Worm (Caenorhabditis elegans) whole organism, L4 larva: ENCODE results near the gene gbb-1.

Source experiments
- F26F4.8 ChIP-seq: fragments of 200-800 bp; sonication (Bioruptor generic); conservative IDR thresholded peaks from 2 replicates; pipeline ENCODE4 v1.3.6; 2022; ENCODE audit warnings: missing genetic modification characterization, missing compliant biosample characterization
- F44E2.7 ChIP-seq: fragments of 200-800 bp; sonication (Bioruptor generic); IDR thresholded peaks from 2 replicates; pipeline ENCODE4 v2.1.2; 2022; ENCODE audit warnings: missing genetic modification characterization, missing compliant biosample characterization
- F49E8.2 ChIP-seq: sonication (generic microtip); optimal IDR thresholded peaks from 2 replicates; lab custom pipeline; 2016; ENCODE audit warnings: missing compliant biosample characterization, mild to moderate bottlenecking, missing genetic modification characterization, borderline replicate concordance
- T26A8.4 ChIP-seq: fragments of 200-800 bp; sonication (Bioruptor generic); IDR thresholded peaks from 2 replicates; pipeline ENCODE4 v1.3.6; 2022; ENCODE audit warnings: missing genetic modification characterization, missing compliant biosample characterization
- Y105C5A.15 ChIP-seq: fragments of 200-800 bp; sonication (Bioruptor generic); IDR thresholded peaks from 2 replicates; pipeline ENCODE4 v1.3.6; 2022; ENCODE audit warnings: missing genetic modification characterization, missing compliant biosample characterization
- ZK546.5 ChIP-seq, 2 experiments: sonication (generic microtip); optimal IDR thresholded peaks; 2 replicates each; lab custom pipeline; 2017; ENCODE audit warnings: missing biosample characterization in 2 of 2, missing genetic modification characterization in 2 of 2
- aha-1 ChIP-seq: fragments of 150-350 bp; peaks from one replicate; lab custom pipeline; 2014; ENCODE audit warnings: missing biosample characterization, missing genetic modification characterization
- ama-1 ChIP-seq: fragments of 150-350 bp; optimal IDR thresholded peaks from 2 replicates; lab custom pipeline; 2014; ENCODE audit warnings: inconsistent platforms, mixed read lengths
- ceh-44 ChIP-seq: fragments of 200-800 bp; sonication (Bioruptor generic); IDR thresholded peaks from 2 replicates; pipeline ENCODE4 v1.3.6; 2022; ENCODE audit warnings: missing genetic modification reagents, missing genetic modification characterization, missing compliant biosample characterization
- cey-2 ChIP-seq: sonication (generic microtip); optimal IDR thresholded peaks from 3 replicates; lab custom pipeline; 2017; ENCODE audit warnings: missing genetic modification characterization, mild to moderate bottlenecking, missing compliant biosample characterization, antibody characterized with exemption, borderline replicate concordance; ENCODE audit not compliant: insufficient read depth
- ctbp-1 ChIP-seq: fragments of 200-800 bp; sonication (Bioruptor generic); IDR thresholded peaks from 2 replicates; pipeline ENCODE4 v1.3.6; 2022; ENCODE audit warnings: missing genetic modification reagents, missing genetic modification characterization, missing compliant biosample characterization
- daf-16 ChIP-seq, 3 experiments: sonication (generic microtip); optimal IDR thresholded peaks; 2 replicates each; lab custom pipeline; 2016 to 2017; ENCODE audit warnings: missing genetic modification characterization in 3 of 3, missing genetic modification reagents in 3 of 3, mild to moderate bottlenecking in 2 of 3, missing compliant biosample characterization in 2 of 3, missing biosample characterization in 1 of 3, moderate library complexity in 1 of 3
- daf-8 ChIP-seq: fragments of 200-800 bp; sonication (Bioruptor generic); IDR thresholded peaks from 2 replicates; pipeline ENCODE4 v1.3.6; 2022; ENCODE audit warnings: missing genetic modification characterization, missing compliant biosample characterization
- dmd-6 ChIP-seq: fragments of 200-800 bp; sonication (Bioruptor generic); IDR thresholded peaks from 2 replicates; pipeline ENCODE4 v1.3.6; 2022; ENCODE audit warnings: missing genetic modification reagents, missing genetic modification characterization, missing compliant biosample characterization
- dmd-8 ChIP-seq: fragments of 200-800 bp; sonication (Bioruptor generic); IDR thresholded peaks from 2 replicates; pipeline ENCODE4 v1.3.6; 2022; ENCODE audit warnings: missing genetic modification characterization, missing compliant biosample characterization
- dve-1 ChIP-seq: sonication (generic microtip); optimal IDR thresholded peaks from 2 replicates; lab custom pipeline; 2017; ENCODE audit warnings: antibody characterized with exemption, mild to moderate bottlenecking, missing genetic modification characterization, missing compliant biosample characterization; ENCODE audit not compliant: insufficient read depth
- egl-43 ChIP-seq: fragments of 200-800 bp; sonication (Bioruptor generic); IDR thresholded peaks from 2 replicates; pipeline ENCODE4 v1.3.6; 2022; ENCODE audit warnings: missing genetic modification reagents, missing genetic modification characterization, missing compliant biosample characterization
- fos-1 ChIP-seq: fragments of 150-350 bp; optimal IDR thresholded peaks from 2 replicates; lab custom pipeline; 2014; ENCODE audit warnings: missing biosample characterization, missing genetic modification characterization
- gei-8 ChIP-seq: fragments of 200-800 bp; sonication (Bioruptor generic); optimal IDR thresholded peaks from 2 replicates; lab custom pipeline; 2018; ENCODE audit warnings: mild to moderate bottlenecking, missing genetic modification characterization, missing compliant biosample characterization
- hlh-11 ChIP-seq: fragments of 200-800 bp; sonication (Bioruptor generic); optimal IDR thresholded peaks from 2 replicates; lab custom pipeline; 2018; ENCODE audit warnings: mild to moderate bottlenecking, missing genetic modification characterization, missing compliant biosample characterization
- hlh-30 ChIP-seq: sonication (generic microtip); optimal IDR thresholded peaks from 2 replicates; lab custom pipeline; 2017; ENCODE audit warnings: antibody characterized with exemption, mild to moderate bottlenecking, missing genetic modification characterization, missing compliant biosample characterization; ENCODE audit not compliant: insufficient read depth
- hmg-1.1 ChIP-seq: fragments of 200-800 bp; sonication (Bioruptor generic); IDR thresholded peaks from 2 replicates; pipeline ENCODE4 v1.3.6; 2022; ENCODE audit warnings: missing genetic modification reagents, missing genetic modification characterization, missing compliant biosample characterization
- jun-1 ChIP-seq: fragments of 150-350 bp; optimal IDR thresholded peaks from 2 replicates; lab custom pipeline; 2014; ENCODE audit warnings: missing biosample characterization, missing genetic modification reagents, missing genetic modification characterization
- lim-7 ChIP-seq: fragments of 200-800 bp; sonication (Bioruptor generic); IDR thresholded peaks from 2 replicates; pipeline ENCODE4 v1.3.6; 2022; ENCODE audit warnings: missing genetic modification characterization, missing compliant biosample characterization
- lin-15B ChIP-seq: fragments of 150-350 bp; sonication (generic microtip); optimal IDR thresholded peaks from 3 replicates; lab custom pipeline; 2014; ENCODE audit warnings: missing biosample characterization, missing genetic modification characterization
- lin-29 ChIP-seq: fragments of 200-800 bp; sonication (Bioruptor generic); IDR thresholded peaks from 2 replicates; pipeline ENCODE4 v1.3.6; 2022; ENCODE audit warnings: missing genetic modification reagents, missing genetic modification characterization, missing compliant biosample characterization
- lin-38 ChIP-seq: fragments of 200-800 bp; sonication (Bioruptor generic); IDR thresholded peaks from 2 replicates; pipeline ENCODE4 v1.3.6; 2022; ENCODE audit warnings: missing genetic modification reagents, missing genetic modification characterization, missing compliant biosample characterization
- lsy-2 ChIP-seq, 2 experiments: fragments of 150-350 bp in 1 of 2; sonication (generic microtip) in 1 of 2; optimal IDR thresholded peaks; 2 replicates each; lab custom pipeline; 2014 to 2017; ENCODE audit warnings: missing biosample characterization in 2 of 2, missing genetic modification characterization in 2 of 2
- madf-5 ChIP-seq, 2 experiments: fragments of 200-800 bp; sonication (Bioruptor generic); IDR thresholded peaks; 2 replicates each; pipeline ENCODE4 v1.3.6; 2022; ENCODE audit warnings: missing compliant biosample characterization in 2 of 2, missing genetic modification characterization in 2 of 2
- madf-9 ChIP-seq: fragments of 200-800 bp; sonication (Bioruptor generic); conservative IDR thresholded peaks from 2 replicates; pipeline ENCODE4 v1.3.6; 2022; ENCODE audit warnings: missing genetic modification reagents, missing genetic modification characterization, missing compliant biosample characterization
- mdt-29 ChIP-seq: fragments of 200-800 bp; sonication (Bioruptor generic); IDR thresholded peaks from 2 replicates; pipeline ENCODE4 v1.3.6; 2022; ENCODE audit warnings: missing genetic modification reagents, missing genetic modification characterization, missing compliant biosample characterization
- mep-1 ChIP-seq: fragments of 150-350 bp; sonication (generic microtip); optimal IDR thresholded peaks from 3 replicates; lab custom pipeline; 2014; ENCODE audit warnings: missing biosample characterization, missing genetic modification characterization
- mxl-3 ChIP-seq: fragments of 200-800 bp; sonication (Bioruptor generic); optimal IDR thresholded peaks from 2 replicates; lab custom pipeline; 2018; ENCODE audit warnings: mild to moderate bottlenecking, missing genetic modification characterization, missing compliant biosample characterization
- nhr-28 ChIP-seq: fragments of 150-350 bp; optimal IDR thresholded peaks from 2 replicates; lab custom pipeline; 2014; ENCODE audit warnings: missing biosample characterization, missing genetic modification characterization
- nhr-6 ChIP-seq: fragments of 150-350 bp; optimal IDR thresholded peaks from 2 replicates; lab custom pipeline; 2014; ENCODE audit warnings: missing biosample characterization, missing genetic modification characterization
- php-3 ChIP-seq: fragments of 200-800 bp; sonication (Bioruptor generic); IDR thresholded peaks from 2 replicates; pipeline ENCODE4 v1.3.6; 2022; ENCODE audit warnings: missing genetic modification reagents, missing genetic modification characterization, missing compliant biosample characterization
- skn-1 ChIP-seq: fragments of 150-350 bp; optimal IDR thresholded peaks from 2 replicates; lab custom pipeline; 2014; ENCODE audit warnings: missing biosample characterization, missing genetic modification characterization
- unc-39 ChIP-seq: sonication (generic microtip); optimal IDR thresholded peaks from 2 replicates; lab custom pipeline; 2017; ENCODE audit warnings: missing biosample characterization, missing genetic modification characterization
- unc-62 ChIP-seq, 3 experiments: fragments of 150-350 bp in 1 of 3; sonication (generic microtip); optimal IDR thresholded peaks in 2 of 3; peaks in 1 of 3; 1 replicate in 1 of 3; 2 replicates in 2 of 3; lab custom pipeline; 2014 to 2017; ENCODE audit warnings: missing biosample characterization in 3 of 3, missing genetic modification characterization in 3 of 3, missing genetic modification reagents in 3 of 3, missing genotype in 1 of 3
- zfp-3 ChIP-seq: fragments of 200-800 bp; sonication (Bioruptor generic); conservative IDR thresholded peaks from 2 replicates; pipeline ENCODE4 v1.3.6; 2022; ENCODE audit warnings: missing genetic modification reagents, missing genetic modification characterization, missing compliant biosample characterization
- zip-2 ChIP-seq: fragments of 150-350 bp; optimal IDR thresholded peaks from 2 replicates; lab custom pipeline; 2014; ENCODE audit warnings: missing biosample characterization, missing genetic modification characterization

The gbb-1 gene

DNA sequence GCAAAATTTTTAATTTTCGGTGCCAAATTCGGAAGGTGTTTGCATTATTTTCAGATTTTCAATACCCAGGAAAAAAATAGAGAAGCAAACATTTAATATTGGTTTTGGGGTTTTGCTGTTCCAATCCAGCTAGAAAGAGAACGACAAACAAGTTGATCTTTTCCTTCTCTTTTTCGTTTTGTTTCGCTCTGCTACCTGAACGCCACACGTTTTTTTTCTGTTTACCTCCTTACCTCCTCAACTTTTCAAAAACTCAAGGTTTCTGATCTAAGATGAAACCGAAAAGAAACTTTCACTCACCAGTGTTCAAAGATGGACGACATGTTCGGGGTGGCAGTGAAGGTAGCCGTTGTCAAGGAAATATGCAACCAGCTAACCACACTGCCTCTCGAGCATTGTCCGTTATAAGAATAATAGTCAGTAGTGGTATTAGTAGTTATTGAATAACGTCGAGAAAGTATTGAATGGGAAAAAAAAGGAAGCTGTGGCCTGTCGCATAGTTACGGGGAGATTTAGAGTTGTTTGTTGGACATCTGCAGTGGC lies 11.8 kb downstream of the gbb-1 start:
- TF ChIP-seq hmg-1.1 (GFP tag; lab: Robert Waterston, UW) (peak; percentile 8), ZK546.5 (tag; optimal IDR thresholded peaks at IDR 0.05; lab: Kevin White, UChicago) (no peak), skn-1 (tag; lab: Kevin White, UChicago) (no peak), unc-39 (no peak), fos-1 (tag; lab: Kevin White, UChicago) (no peak)

DNA sequence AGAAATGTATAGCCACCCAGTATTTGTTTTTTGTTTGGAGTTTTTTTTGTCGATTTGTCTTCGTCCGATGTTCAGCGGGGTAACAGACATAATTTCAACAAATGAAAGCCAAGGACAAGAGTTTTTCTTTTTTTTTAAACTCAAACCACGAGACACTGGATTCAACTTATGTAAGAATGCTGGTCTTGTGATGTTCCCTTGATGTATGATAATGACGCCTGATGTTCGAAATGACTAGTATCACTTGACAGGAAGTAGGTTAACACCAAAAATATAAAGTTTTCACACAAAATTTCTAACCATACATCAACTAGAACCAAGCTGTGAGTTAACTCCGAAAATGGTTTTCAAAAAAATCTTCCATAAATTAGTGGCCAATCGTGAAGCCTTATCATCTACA lies 12.5 kb downstream of the gbb-1 start:
- no peak for TF ChIP-seq daf-16 (GFP tag; optimal IDR thresholded peaks at IDR 0.05; lab: Kevin White, UChicago)
- TF ChIP-seq daf-16 (tag; optimal IDR thresholded peaks at IDR 0.05; lab: Kevin White, UChicago): no peak
- peak; percentile 2 for TF ChIP-seq nhr-28 (tag; lab: Kevin White, UChicago)
- TF ChIP-seq dve-1 (tag; lab: Kevin White, UChicago): peak; percentile 16
- no peak for TF ChIP-seq cey-2 (tag; lab: Kevin White, UChicago)
- peak; percentile 13 for TF ChIP-seq mep-1
- peak; percentile 25; the same call in 1 of the 2 replicates for TF ChIP-seq dmd-6 (GFP tag; lab: Robert Waterston, UW)
- peak; percentile 91 for TF ChIP-seq hlh-30 (tag; lab: Kevin White, UChicago)
- 0 out of 2 replicates have a peak, but pooled peaks have one; percentile 28 for TF ChIP-seq mdt-29

DNA sequence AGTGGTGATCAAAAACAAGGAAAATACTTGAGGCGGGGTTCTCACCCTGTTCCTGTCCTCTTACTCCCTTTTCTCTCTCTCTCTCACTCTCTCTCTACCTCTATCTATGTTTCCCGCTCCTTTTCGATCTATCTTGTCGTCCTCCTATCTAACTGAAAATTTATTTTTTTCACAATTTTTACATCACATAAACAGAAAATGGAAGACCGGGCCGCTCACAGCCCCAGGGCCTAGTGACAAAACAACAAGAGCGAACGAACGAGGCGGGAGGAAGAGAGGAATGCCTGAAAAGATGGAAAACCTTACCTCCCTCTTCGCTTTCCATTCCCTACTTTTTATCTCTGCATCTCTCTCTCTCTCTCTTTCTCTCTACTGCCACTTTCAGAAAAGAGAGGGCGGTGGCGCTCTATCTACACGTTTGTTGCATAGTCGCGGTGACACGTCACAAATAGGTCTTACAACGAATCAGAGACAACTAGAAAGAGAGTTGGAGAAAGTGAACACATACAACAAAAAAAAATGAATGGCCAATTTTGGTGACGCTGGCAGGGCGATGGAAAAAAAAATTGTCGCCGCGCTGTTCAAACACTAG lies 13.2 kb downstream of the gbb-1 start:
- TF ChIP-seq unc-39: no peak
- TF ChIP-seq php-3 (GFP tag; lab: Robert Waterston, UW): 0 out of 2 replicates have a peak, but pooled peaks have one; percentile 13
- peak in 1 of 2 experiments; percentile 29 for TF ChIP-seq unc-62 (GFP tag; optimal IDR thresholded peaks at IDR 0.05 in 1 of 2; lab: Kevin White, UChicago)
- no peak for TF ChIP-seq unc-62 (tag; optimal IDR thresholded peaks at IDR 0.05; lab: Kevin White, UChicago)
- TF ChIP-seq zip-2 (tag; lab: Kevin White, UChicago): no peak
- TF ChIP-seq dve-1 (tag; lab: Kevin White, UChicago): peak; percentile 55
- peak; percentile 44 for TF ChIP-seq mep-1
- TF ChIP-seq ama-1: peak; percentile 1
- no peak for TF ChIP-seq Y105C5A.15 (GFP tag; lab: Robert Waterston, UW)
- TF ChIP-seq jun-1 (tag; lab: Kevin White, UChicago): peak; percentile 2
- 0 out of 2 replicates have a peak, but pooled peaks have one; percentile 1 for TF ChIP-seq madf-9 (GFP tag; lab: Robert Waterston, UW)
- TF ChIP-seq T26A8.4 (GFP tag; lab: Robert Waterston, UW): peak; percentile 9; the same call in 1 of the 2 replicates
- TF ChIP-seq egl-43 (GFP tag; lab: Robert Waterston, UW): no peak
- TF ChIP-seq aha-1 (tag; lab: Kevin White, UChicago): peak; percentile 64
- TF ChIP-seq hlh-11 (tag; lab: Kevin White, UChicago): peak; percentile 24
- TF ChIP-seq hmg-1.1 (GFP tag; lab: Robert Waterston, UW): 0 out of 2 replicates have a peak, but pooled peaks have one; percentile 15
- TF ChIP-seq madf-5 (GFP tag; IDR thresholded peaks at IDR 0.05; lab: Robert Waterston, UW): 0 out of 4 replicates have a peak, but pooled peaks of 1 of the 2 experiments have one; percentile 30
- no peak for TF ChIP-seq daf-16 (GFP tag; optimal IDR thresholded peaks at IDR 0.05; lab: Kevin White, UChicago)
- TF ChIP-seq daf-16 (tag; optimal IDR thresholded peaks at IDR 0.05; lab: Kevin White, UChicago): peak; percentile 90
- 0 out of 2 replicates have a peak, but pooled peaks have one; percentile 14 for TF ChIP-seq ctbp-1 (GFP tag; lab: Robert Waterston, UW)
- TF ChIP-seq lin-38 (GFP tag; lab: Robert Waterston, UW): no peak
- TF ChIP-seq mxl-3: peak; percentile 24

DNA sequence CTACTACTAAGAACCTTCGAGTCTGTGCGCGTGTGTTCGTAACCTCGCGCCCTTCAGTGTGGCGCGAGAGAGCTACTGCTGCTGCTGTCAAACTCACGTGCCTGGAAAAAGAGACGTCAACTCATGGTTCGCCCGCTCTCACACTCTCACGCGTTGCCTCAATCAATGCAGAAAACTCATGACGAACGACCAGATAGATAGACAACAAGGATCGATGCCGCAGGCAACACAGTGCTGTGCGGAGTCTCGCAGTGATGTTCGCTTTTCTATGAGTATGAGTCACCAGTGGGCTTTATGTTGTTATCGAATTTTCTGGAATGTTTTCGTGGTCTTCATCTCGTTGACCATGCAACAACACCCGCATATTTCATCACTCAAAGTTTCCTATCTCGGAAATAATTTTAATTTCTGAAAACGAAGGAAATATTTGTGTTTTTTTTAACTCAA lies 13.8 kb downstream of the gbb-1 start:
- no peak for TF ChIP-seq F44E2.7
- TF ChIP-seq daf-8 (GFP tag; lab: Robert Waterston, UW): no peak
- TF ChIP-seq dmd-6 (GFP tag; lab: Robert Waterston, UW): peak; percentile 92
- TF ChIP-seq mxl-3: peak; percentile 60
- no peak; the same call in 1 of the 2 replicates for TF ChIP-seq lin-29
- no peak for TF ChIP-seq F26F4.8 (GFP tag; lab: Robert Waterston, UW)
- peak; percentile 99 for TF ChIP-seq mdt-29
- peak; percentile 33 for TF ChIP-seq nhr-6
- no peak for TF ChIP-seq F49E8.2 (tag; lab: Kevin White, UChicago)
- TF ChIP-seq lim-7 (GFP tag; lab: Robert Waterston, UW): 0 out of 2 replicates have a peak, but pooled peaks have one; percentile 15
- no peak for TF ChIP-seq ceh-44 (GFP tag; lab: Robert Waterston, UW)
- TF ChIP-seq zfp-3 (GFP tag; lab: Robert Waterston, UW): peak; percentile 76
- peak; percentile 82 to 84 for TF ChIP-seq lsy-2 (tag; optimal IDR thresholded peaks at IDR 0.05; lab: Kevin White, UChicago)
- TF ChIP-seq dmd-8: no peak
- peak; percentile 52 for TF ChIP-seq gei-8 (GFP tag; lab: Kevin White, UChicago)
- TF ChIP-seq fos-1 (tag; lab: Kevin White, UChicago): no peak
- TF ChIP-seq lin-15B (tag; lab: Kevin White, UChicago): no peak
- TF ChIP-seq unc-62 (GFP tag; optimal IDR thresholded peaks at IDR 0.05 in 1 of 2; lab: Kevin White, UChicago): peak; percentile 61 to 100
- peak; percentile 76 for TF ChIP-seq unc-62 (tag; optimal IDR thresholded peaks at IDR 0.05; lab: Kevin White, UChicago)
